Worm (Caenorhabditis elegans): ENCODE results near the gene nimk-1.

ce11 chrII:12555579-12555978, 20.0 kb downstream of the nimk-1 start, which contains the start of gene F49C5.11:
- TF ChIP-seq ama-1 (optimal IDR thresholded peaks at IDR 0.05) (no peak), flt-1 (GFP tag; IDR thresholded peaks at IDR 0.05) (no peak), hmbx-1 (tag; optimal IDR thresholded peaks at IDR 0.05) (no peak), B0310.2 (tag; optimal IDR thresholded peaks at IDR 0.05) (no peak), sea-1 (GFP tag; conservative IDR thresholded peaks at IDR 0.05) (no peak)

Measured in whole organism, early embryonic.